Worm (Caenorhabditis elegans) whole organism, L4 larva: Measurements from ENCODE around the gene epg-7.
A peak's percentile ranks its signal among the peaks of the same experiment; 100 is the strongest.

Source experiments
- F26F4.8 ChIP-seq: fragments of 200-800 bp; sonication (Bioruptor generic); conservative IDR thresholded peaks from 2 replicates; pipeline ENCODE4 v1.3.6; 2022; ENCODE audit warnings: missing genetic modification characterization, missing compliant biosample characterization
- F49E8.2 ChIP-seq: sonication (generic microtip); optimal IDR thresholded peaks from 2 replicates; lab custom pipeline; 2016; ENCODE audit warnings: missing compliant biosample characterization, mild to moderate bottlenecking, missing genetic modification characterization, borderline replicate concordance
- T26A8.4 ChIP-seq: fragments of 200-800 bp; sonication (Bioruptor generic); IDR thresholded peaks from 2 replicates; pipeline ENCODE4 v1.3.6; 2022; ENCODE audit warnings: missing genetic modification characterization, missing compliant biosample characterization
- Y48G9A.11 ChIP-seq: fragments of 200-800 bp; sonication (Bioruptor generic); IDR thresholded peaks from 2 replicates; pipeline ENCODE4 v1.3.6; 2022; ENCODE audit warnings: missing genetic modification reagents, missing genetic modification characterization, missing compliant biosample characterization
- Y75B8A.6 ChIP-seq: fragments of 200-800 bp; sonication (Bioruptor generic); IDR thresholded peaks from 2 replicates; pipeline ENCODE4 v1.3.6; 2022; ENCODE audit warnings: missing genetic modification reagents, missing genetic modification characterization, missing compliant biosample characterization
- ZK337.2 ChIP-seq: fragments of 200-800 bp; sonication (Bioruptor generic); IDR thresholded peaks from 2 replicates; pipeline ENCODE4 v1.3.6; 2022; ENCODE audit warnings: missing genetic modification reagents, missing genetic modification characterization, missing compliant biosample characterization
- ceh-44 ChIP-seq: fragments of 200-800 bp; sonication (Bioruptor generic); IDR thresholded peaks from 2 replicates; pipeline ENCODE4 v1.3.6; 2022; ENCODE audit warnings: missing genetic modification reagents, missing genetic modification characterization, missing compliant biosample characterization
- ceh-62 ChIP-seq: sonication (generic microtip); optimal IDR thresholded peaks from 2 replicates; lab custom pipeline; 2017; ENCODE audit warnings: missing biosample characterization, missing genetic modification characterization
- ceh-82 ChIP-seq: sonication (generic microtip); optimal IDR thresholded peaks from 2 replicates; lab custom pipeline; 2017; ENCODE audit warnings: missing biosample characterization, missing genetic modification characterization
- cey-2 ChIP-seq: sonication (generic microtip); optimal IDR thresholded peaks from 3 replicates; lab custom pipeline; 2017; ENCODE audit warnings: missing genetic modification characterization, mild to moderate bottlenecking, missing compliant biosample characterization, antibody characterized with exemption, borderline replicate concordance; ENCODE audit not compliant: insufficient read depth
- daf-12 ChIP-seq: fragments of 150-350 bp; optimal IDR thresholded peaks from 2 replicates; lab custom pipeline; 2014; ENCODE audit warnings: missing biosample characterization, missing genetic modification reagents, missing genetic modification characterization
- daf-16 ChIP-seq, 3 experiments: sonication (generic microtip); optimal IDR thresholded peaks; 2 replicates each; lab custom pipeline; 2016 to 2017; ENCODE audit warnings: missing genetic modification characterization in 3 of 3, missing genetic modification reagents in 3 of 3, mild to moderate bottlenecking in 2 of 3, missing compliant biosample characterization in 2 of 3, missing biosample characterization in 1 of 3, moderate library complexity in 1 of 3
- daf-8 ChIP-seq: fragments of 200-800 bp; sonication (Bioruptor generic); IDR thresholded peaks from 2 replicates; pipeline ENCODE4 v1.3.6; 2022; ENCODE audit warnings: missing genetic modification characterization, missing compliant biosample characterization
- dmd-6 ChIP-seq: fragments of 200-800 bp; sonication (Bioruptor generic); IDR thresholded peaks from 2 replicates; pipeline ENCODE4 v1.3.6; 2022; ENCODE audit warnings: missing genetic modification reagents, missing genetic modification characterization, missing compliant biosample characterization
- dmd-8 ChIP-seq: fragments of 200-800 bp; sonication (Bioruptor generic); IDR thresholded peaks from 2 replicates; pipeline ENCODE4 v1.3.6; 2022; ENCODE audit warnings: missing genetic modification characterization, missing compliant biosample characterization
- dpl-1 ChIP-seq: fragments of 150-350 bp; optimal IDR thresholded peaks from 2 replicates; lab custom pipeline; 2014; ENCODE audit warnings: missing biosample characterization, missing genetic modification reagents, missing genetic modification characterization
- duxl-1 ChIP-seq: sonication (generic microtip); optimal IDR thresholded peaks from 2 replicates; lab custom pipeline; 2016; ENCODE audit warnings: mild to moderate bottlenecking, missing genetic modification characterization, moderate library complexity, missing compliant biosample characterization; ENCODE audit not compliant: poor library complexity
- egl-27 ChIP-seq: sonication (generic microtip); optimal IDR thresholded peaks from 3 replicates; lab custom pipeline; 2017; ENCODE audit warnings: missing biosample characterization, missing genetic modification reagents, missing genetic modification characterization
- fkh-10 ChIP-seq: fragments of 150-350 bp; optimal IDR thresholded peaks from 2 replicates; lab custom pipeline; 2014; ENCODE audit warnings: missing biosample characterization, missing genetic modification reagents, missing genetic modification characterization
- hlh-11 ChIP-seq: fragments of 200-800 bp; sonication (Bioruptor generic); optimal IDR thresholded peaks from 2 replicates; lab custom pipeline; 2018; ENCODE audit warnings: mild to moderate bottlenecking, missing genetic modification characterization, missing compliant biosample characterization
- hmg-1.1 ChIP-seq: fragments of 200-800 bp; sonication (Bioruptor generic); IDR thresholded peaks from 2 replicates; pipeline ENCODE4 v1.3.6; 2022; ENCODE audit warnings: missing genetic modification reagents, missing genetic modification characterization, missing compliant biosample characterization
- lim-7 ChIP-seq: fragments of 200-800 bp; sonication (Bioruptor generic); IDR thresholded peaks from 2 replicates; pipeline ENCODE4 v1.3.6; 2022; ENCODE audit warnings: missing genetic modification characterization, missing compliant biosample characterization
- lin-1 ChIP-seq: fragments of 200-800 bp; sonication (Bioruptor generic); IDR thresholded peaks from 2 replicates; pipeline ENCODE4 v1.3.6; 2022; ENCODE audit warnings: missing genetic modification reagents, missing genetic modification characterization, missing compliant biosample characterization
- lin-13 ChIP-seq: fragments of 150-350 bp; optimal IDR thresholded peaks from 2 replicates; lab custom pipeline; 2014; ENCODE audit warnings: missing biosample characterization, missing genetic modification reagents, missing genetic modification characterization
- lsy-2 ChIP-seq, 2 experiments: fragments of 150-350 bp in 1 of 2; sonication (generic microtip) in 1 of 2; optimal IDR thresholded peaks; 2 replicates each; lab custom pipeline; 2014 to 2017; ENCODE audit warnings: missing biosample characterization in 2 of 2, missing genetic modification characterization in 2 of 2
- mxl-2 ChIP-seq: fragments of 200-800 bp; sonication (Bioruptor generic); conservative IDR thresholded peaks from 2 replicates; pipeline ENCODE4 v1.3.6; 2022; ENCODE audit warnings: missing genetic modification reagents, missing genetic modification characterization, missing compliant biosample characterization
- nhr-102 ChIP-seq: sonication (generic microtip); optimal IDR thresholded peaks from 2 replicates; lab custom pipeline; 2016; ENCODE audit warnings: mild to moderate bottlenecking, missing genetic modification characterization, moderate library complexity, missing compliant biosample characterization
- nhr-237 ChIP-seq: sonication (generic microtip); optimal IDR thresholded peaks from 2 replicates; lab custom pipeline; 2017; ENCODE audit warnings: missing biosample characterization, missing genetic modification characterization
- nhr-28 ChIP-seq: fragments of 150-350 bp; optimal IDR thresholded peaks from 2 replicates; lab custom pipeline; 2014; ENCODE audit warnings: missing biosample characterization, missing genetic modification characterization
- nhr-42 ChIP-seq: fragments of 200-800 bp; sonication (Bioruptor generic); IDR thresholded peaks from 2 replicates; pipeline ENCODE4 v1.3.6; 2022; ENCODE audit warnings: missing genetic modification characterization, missing compliant biosample characterization
- nhr-48 ChIP-seq: sonication (generic microtip); optimal IDR thresholded peaks from 2 replicates; lab custom pipeline; 2016; ENCODE audit warnings: mild to moderate bottlenecking, missing genetic modification characterization, missing compliant biosample characterization
- nhr-77 ChIP-seq: fragments of 150-350 bp; optimal IDR thresholded peaks from 2 replicates; lab custom pipeline; 2014; ENCODE audit warnings: missing biosample characterization, missing genetic modification characterization
- rbr-2 ChIP-seq: sonication (generic microtip); optimal IDR thresholded peaks from 2 replicates; lab custom pipeline; 2016; ENCODE audit warnings: missing genotype, missing genetic modification characterization, missing compliant biosample characterization
- set-16 ChIP-seq: fragments of 200-800 bp; sonication (Bioruptor generic); IDR thresholded peaks from 2 replicates; pipeline ENCODE4 v1.3.6; 2022; ENCODE audit warnings: missing genetic modification reagents, missing genetic modification characterization, missing compliant biosample characterization
- snpc-1.2 ChIP-seq: fragments of 200-800 bp; sonication (Bioruptor generic); IDR thresholded peaks from 2 replicates; pipeline ENCODE4 v1.3.6; 2022; ENCODE audit warnings: missing genetic modification reagents, missing genetic modification characterization, missing compliant biosample characterization
- snpc-4 ChIP-seq: fragments of 150-350 bp; optimal IDR thresholded peaks from 2 replicates; lab custom pipeline; 2014; ENCODE audit warnings: missing biosample characterization, missing genetic modification characterization
- spr-1 ChIP-seq: sonication (generic microtip); optimal IDR thresholded peaks from 2 replicates; lab custom pipeline; 2016; ENCODE audit warnings: mild to moderate bottlenecking, missing genetic modification characterization, missing compliant biosample characterization
- tra-1 ChIP-seq: fragments of 200-800 bp; sonication (Bioruptor generic); IDR thresholded peaks from 2 replicates; pipeline ENCODE4 v1.3.6; 2022; ENCODE audit warnings: missing genetic modification reagents, missing genetic modification characterization, missing compliant biosample characterization
- vab-7 ChIP-seq: fragments of 200-800 bp; sonication (Bioruptor generic); IDR thresholded peaks from 2 replicates; pipeline ENCODE4 v1.3.6; 2022; ENCODE audit warnings: missing genetic modification reagents, missing genetic modification characterization, missing compliant biosample characterization
- zip-11 ChIP-seq: fragments of 200-800 bp; sonication (Bioruptor generic); IDR thresholded peaks from 2 replicates; pipeline ENCODE4 v1.3.6; 2022; ENCODE audit warnings: missing genetic modification characterization, missing compliant biosample characterization
- zip-2 ChIP-seq: fragments of 150-350 bp; optimal IDR thresholded peaks from 2 replicates; lab custom pipeline; 2014; ENCODE audit warnings: missing biosample characterization, missing genetic modification characterization
- ztf-11 ChIP-seq: fragments of 150-350 bp; optimal IDR thresholded peaks from 2 replicates; lab custom pipeline; 2014; ENCODE audit warnings: missing biosample characterization, missing genetic modification characterization
- ztf-7 ChIP-seq: fragments of 150-350 bp; optimal IDR thresholded peaks from 2 replicates; lab custom pipeline; 2014; ENCODE audit warnings: missing biosample characterization, missing genetic modification characterization

epg-7 gene

DNA sequence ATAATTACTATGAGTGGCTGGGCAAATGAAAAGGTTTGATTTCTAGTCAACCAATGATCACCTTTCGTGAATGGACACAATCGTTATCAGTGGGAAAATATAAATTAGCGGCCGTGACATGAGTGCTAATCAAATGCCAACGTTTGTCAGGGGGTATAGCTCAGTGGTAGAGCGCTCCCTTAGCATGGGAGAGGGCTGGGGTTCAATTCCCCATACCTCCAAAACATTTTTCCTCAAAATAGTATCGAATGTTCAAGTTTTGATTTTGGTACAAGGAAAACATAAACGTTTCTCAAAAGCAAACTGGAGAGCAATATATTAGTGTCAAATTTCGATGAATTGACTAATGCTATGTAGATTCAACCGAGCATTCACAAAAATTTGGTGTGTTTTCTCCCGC, 10.9 kb upstream of the epg-7 start (continued):
- TF ChIP-seq ceh-82 (tag; lab: Kevin White, UChicago) (no peak), daf-8 (GFP tag; lab: Robert Waterston, UW) (peak; percentile 81; the same call in 1 of the 2 replicates), hmg-1.1 (GFP tag; lab: Robert Waterston, UW) (peak; percentile 45; the same call in 1 of the 2 replicates), duxl-1 (tag; lab: Kevin White, UChicago) (peak; percentile 20), Y48G9A.11 (GFP tag; lab: Robert Waterston, UW) (no peak), daf-16 (GFP tag; optimal IDR thresholded peaks at IDR 0.05; lab: Kevin White, UChicago) (peak in 1 of 2 experiments; percentile 83), daf-16 (tag; optimal IDR thresholded peaks at IDR 0.05; lab: Kevin White, UChicago) (peak; percentile 71), mxl-2 (GFP tag; lab: Robert Waterston, UW) (peak; percentile 61; the same call in 1 of the 2 replicates), nhr-42 (GFP tag; lab: Robert Waterston, UW) (peak; percentile 60; the same call in 1 of the 2 replicates), dmd-8 (GFP tag; lab: Robert Waterston, UW) (peak; percentile 87), daf-12 (tag; lab: Kevin White, UChicago) (no peak), cey-2 (no peak), snpc-1.2 (peak; percentile 86), vab-7 (peak; percentile 59), dpl-1 (GFP tag; lab: Kevin White, UChicago) (no peak), ztf-7 (peak; percentile 75), lin-13 (GFP tag; lab: Kevin White, UChicago) (peak; percentile 22), egl-27 (no peak), F26F4.8 (GFP tag; lab: Robert Waterston, UW) (peak; percentile 76), tra-1 (0 out of 2 replicates have a peak, but pooled peaks have one; percentile 51), zip-11 (GFP tag; lab: Robert Waterston, UW) (0 out of 2 replicates have a peak, but pooled peaks have one; percentile 63), ztf-11 (tag; lab: Kevin White, UChicago) (no peak), F49E8.2 (peak; percentile 47), Y75B8A.6 (0 out of 2 replicates have a peak, but pooled peaks have one; percentile 58), hlh-11 (tag; lab: Kevin White, UChicago) (peak; percentile 50), dmd-6 (GFP tag; lab: Robert Waterston, UW) (peak; percentile 68), snpc-4 (tag; lab: Kevin White, UChicago) (no peak), ceh-62 (no peak), nhr-102 (tag; lab: Kevin White, UChicago) (peak; percentile 67), zip-2 (tag; lab: Kevin White, UChicago) (peak; percentile 2), ZK337.2 (GFP tag; lab: Robert Waterston, UW) (no peak; the same call in 1 of the 2 replicates), nhr-48 (tag; lab: Kevin White, UChicago) (peak; percentile 70), spr-1 (tag; lab: Kevin White, UChicago) (peak; percentile 42), lim-7 (GFP tag; lab: Robert Waterston, UW) (peak; percentile 83), T26A8.4 (peak; percentile 77), set-16 (GFP tag; lab: Robert Waterston, UW) (no peak), nhr-237 (tag; lab: Kevin White, UChicago) (no peak), nhr-77 (no peak), ceh-44 (0 out of 2 replicates have a peak, but pooled peaks have one; percentile 35), lin-1 (GFP tag; lab: Robert Waterston, UW) (peak; percentile 81), rbr-2 (tag; lab: Kevin White, UChicago) (peak; percentile 42), nhr-28 (tag; lab: Kevin White, UChicago) (peak; percentile 5), fkh-10 (GFP tag; lab: Kevin White, UChicago) (no peak), lsy-2 (tag; optimal IDR thresholded peaks at IDR 0.05; lab: Kevin White, UChicago) (peak in 1 of 2 experiments; percentile 6)
